Fruit fly (Drosophila melanogaster) whole organism, embryonic: ENCODE results near the gene CG43059.

ENCODE experiments used
- CG34422 ChIP-seq: fragments of 200-800 bp; sonication (Bioruptor generic); IDR thresholded peaks from 3 replicates; pipeline ENCODE4 v1.3.6; 2022; ENCODE audit warnings: missing biosample characterization, missing genetic modification characterization
- ap ChIP-seq: fragments of 200-800 bp; sonication (Bioruptor generic); IDR thresholded peaks from 2 replicates; pipeline ENCODE4 v1.3.6; 2022; ENCODE audit warnings: missing biosample characterization, missing genetic modification characterization

DNA sequence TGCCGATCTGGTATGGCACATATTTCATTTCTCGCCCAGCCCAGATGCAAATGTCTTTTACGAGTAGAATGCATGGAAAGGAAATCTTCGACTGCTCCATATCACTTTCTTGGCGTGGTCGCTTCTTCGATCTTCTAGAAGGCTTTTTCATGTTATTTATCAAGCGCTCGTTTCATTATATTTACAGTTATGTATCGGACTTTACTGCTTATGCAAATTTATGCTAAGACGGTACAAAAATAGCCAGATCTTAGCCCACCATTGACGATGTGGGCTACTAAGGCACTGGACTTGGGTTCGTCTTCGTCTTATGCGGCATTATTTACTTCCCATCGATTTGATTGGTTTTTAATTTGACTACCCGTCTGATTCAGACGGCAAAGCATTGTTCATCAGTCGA, 44.5 kb upstream of the CG43059 start:
- TF ChIP-seq CG34422 (GFP tag; lab: Robert Waterston, UW) (no peak), ap (GFP tag; lab: Robert Waterston, UW) (no peak)
